Worm (Caenorhabditis elegans) whole organism, L4 larva: ENCODE results near the gene T16G1.7.

Experiments used
- R02D3.7 ChIP-seq: fragments of 150-350 bp; sonication (generic microtip); optimal IDR thresholded peaks from 3 replicates; lab custom pipeline; 2014; ENCODE audit warnings: missing biosample characterization, missing genetic modification characterization
- T20F7.1 ChIP-seq: fragments of 200-800 bp; sonication (Bioruptor generic); optimal IDR thresholded peaks from 2 replicates; lab custom pipeline; 2018; ENCODE audit warnings: mild to moderate bottlenecking, missing genetic modification characterization, missing compliant biosample characterization
- daf-12 ChIP-seq: fragments of 150-350 bp; optimal IDR thresholded peaks from 2 replicates; lab custom pipeline; 2014; ENCODE audit warnings: missing biosample characterization, missing genetic modification reagents, missing genetic modification characterization
- lin-39 ChIP-seq: fragments of 150-350 bp; optimal IDR thresholded peaks from 2 replicates; lab custom pipeline; 2014; ENCODE audit warnings: missing biosample characterization, missing genetic modification reagents, missing genetic modification characterization
- nhr-25 ChIP-seq: sonication (generic microtip); optimal IDR thresholded peaks from 2 replicates; lab custom pipeline; 2017; ENCODE audit warnings: missing genetic modification characterization, mild to moderate bottlenecking, missing compliant biosample characterization, antibody characterized with exemption, moderate library complexity, borderline replicate concordance; ENCODE audit not compliant: insufficient read depth
- nhr-28 ChIP-seq: fragments of 150-350 bp; optimal IDR thresholded peaks from 2 replicates; lab custom pipeline; 2014; ENCODE audit warnings: missing biosample characterization, missing genetic modification characterization
- pqm-1 ChIP-seq: sonication (generic microtip); optimal IDR thresholded peaks from 2 replicates; lab custom pipeline; 2017; ENCODE audit warnings: missing biosample characterization, missing genetic modification characterization
- set-16 ChIP-seq: fragments of 200-800 bp; sonication (Bioruptor generic); IDR thresholded peaks from 2 replicates; pipeline ENCODE4 v1.3.6; 2022; ENCODE audit warnings: missing genetic modification reagents, missing genetic modification characterization, missing compliant biosample characterization
- snpc-1.2 ChIP-seq: fragments of 200-800 bp; sonication (Bioruptor generic); IDR thresholded peaks from 2 replicates; pipeline ENCODE4 v1.3.6; 2022; ENCODE audit warnings: missing genetic modification reagents, missing genetic modification characterization, missing compliant biosample characterization
- unc-62 ChIP-seq, 3 experiments: fragments of 150-350 bp in 1 of 3; sonication (generic microtip); optimal IDR thresholded peaks in 2 of 3; peaks in 1 of 3; 1 replicate in 1 of 3; 2 replicates in 2 of 3; lab custom pipeline; 2014 to 2017; ENCODE audit warnings: missing biosample characterization in 3 of 3, missing genetic modification characterization in 3 of 3, missing genetic modification reagents in 3 of 3, missing genotype in 1 of 3
- zag-1 ChIP-seq: fragments of 150-350 bp; optimal IDR thresholded peaks from 2 replicates; lab custom pipeline; 2014; ENCODE audit warnings: missing biosample characterization, missing genetic modification characterization
- zfp-2 ChIP-seq: sonication (generic microtip); optimal IDR thresholded peaks from 2 replicates; lab custom pipeline; 2016; ENCODE audit warnings: mild to moderate bottlenecking, missing genetic modification characterization, missing compliant biosample characterization
- ztf-11 ChIP-seq: fragments of 150-350 bp; optimal IDR thresholded peaks from 2 replicates; lab custom pipeline; 2014; ENCODE audit warnings: missing biosample characterization, missing genetic modification characterization

- TF ChIP-seq R02D3.7 (no peak), snpc-1.2 (GFP tag; lab: Robert Waterston, UW) (no peak), set-16 (GFP tag; lab: Robert Waterston, UW) (no peak), zag-1 (tag; lab: Kevin White, UChicago) (no peak), ztf-11 (tag; lab: Kevin White, UChicago) (no peak), unc-62 (GFP tag; optimal IDR thresholded peaks at IDR 0.05 in 1 of 2; lab: Kevin White, UChicago) (no peak), unc-62 (tag; optimal IDR thresholded peaks at IDR 0.05; lab: Kevin White, UChicago) (no peak), T20F7.1 (GFP tag; lab: Kevin White, UChicago) (no peak), pqm-1 (tag; lab: Kevin White, UChicago) (no peak), daf-12 (tag; lab: Kevin White, UChicago) (no peak), nhr-28 (tag; lab: Kevin White, UChicago) (no peak), zfp-2 (tag; lab: Kevin White, UChicago) (no peak), lin-39 (tag; lab: Kevin White, UChicago) (no peak), nhr-25 (no peak)
Observed at ce11 chrV:12944229-12944628, 9.3 kb upstream of the T16G1.7 start, which contains the start of gene T16G1.3.
